Worm (Caenorhabditis elegans) whole organism, mixed stage, embryonic: ENCODE results near the gene Y73F8A.13.

Experiments used
- blmp-1 ChIP-seq: fragments of 150-350 bp; optimal IDR thresholded peaks from 2 replicates; lab custom pipeline; 2014; ENCODE audit warnings: missing biosample characterization, missing genetic modification characterization
- ces-1 ChIP-seq: fragments of 150-350 bp; optimal IDR thresholded peaks from 2 replicates; lab custom pipeline; 2014; ENCODE audit warnings: missing biosample characterization, missing genetic modification reagents, missing genetic modification characterization
- lsy-2 ChIP-seq: fragments of 150-350 bp; optimal IDR thresholded peaks from 2 replicates; lab custom pipeline; 2014; ENCODE audit warnings: missing biosample characterization, missing genetic modification characterization
- snpc-4 ChIP-seq: fragments of 150-350 bp; optimal IDR thresholded peaks from 2 replicates; lab custom pipeline; 2014; ENCODE audit warnings: missing biosample characterization, missing genetic modification characterization
- unc-39 ChIP-seq: fragments of 150-350 bp; optimal IDR thresholded peaks from 2 replicates; lab custom pipeline; 2014; ENCODE audit warnings: missing biosample characterization, missing genetic modification characterization
- unc-62 ChIP-seq: fragments of 150-350 bp; optimal IDR thresholded peaks from 2 replicates; lab custom pipeline; 2014; ENCODE audit warnings: missing biosample characterization, missing genetic modification reagents, missing genetic modification characterization
- ztf-11 ChIP-seq: fragments of 150-350 bp; optimal IDR thresholded peaks from 2 replicates; lab custom pipeline; 2014; ENCODE audit warnings: missing biosample characterization, missing genetic modification characterization

DNA sequence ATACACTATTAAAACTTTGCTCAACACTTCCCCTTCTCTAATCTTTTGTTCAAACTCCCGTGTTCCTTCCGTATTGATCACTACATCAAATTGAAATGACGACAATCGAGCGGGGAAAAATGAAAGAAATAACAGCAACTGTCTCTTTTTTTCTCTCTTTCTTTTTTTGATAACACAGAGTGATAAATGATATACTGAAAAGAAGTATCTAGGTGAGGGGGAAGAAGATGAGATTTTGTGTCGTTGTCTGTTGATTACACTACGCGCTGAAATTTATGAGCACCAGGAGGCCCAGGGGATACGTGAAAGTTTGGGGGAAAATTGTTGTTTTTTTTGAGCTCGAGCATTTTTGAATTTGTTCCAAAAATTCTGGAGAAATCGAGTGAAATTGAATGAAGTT is 38.0 kb upstream of the Y73F8A.13 start:
- TF ChIP-seq ces-1 (GFP tag; lab: Kevin White, UChicago) = no peak
- no peak for TF ChIP-seq blmp-1
- TF ChIP-seq ztf-11 (tag; lab: Kevin White, UChicago) = no peak
- no peak for TF ChIP-seq unc-39 (tag; lab: Kevin White, UChicago)
- no peak for TF ChIP-seq snpc-4 (tag; lab: Kevin White, UChicago)
- peak; percentile 55 for TF ChIP-seq unc-62 (GFP tag; lab: Kevin White, UChicago)
- no peak for TF ChIP-seq lsy-2 (tag; lab: Kevin White, UChicago)
